Worm (Caenorhabditis elegans) whole organism, L1 larva: ENCODE measurements around the gene EGAP1.5.

Experiments used
- C04F5.9 ChIP-seq: sonication (generic microtip); optimal IDR thresholded peaks from 2 replicates; lab custom pipeline; 2016; ENCODE audit warnings: missing genetic modification characterization, missing compliant biosample characterization
- C16A3.4 ChIP-seq: fragments of 150-350 bp; optimal IDR thresholded peaks from 2 replicates; lab custom pipeline; 2014; ENCODE audit warnings: missing biosample characterization, missing genetic modification characterization
- F16B12.6 ChIP-seq: fragments of 150-350 bp; optimal IDR thresholded peaks from 2 replicates; lab custom pipeline; 2014; ENCODE audit warnings: missing biosample characterization, missing genetic modification characterization
- aha-1 ChIP-seq: fragments of 150-350 bp; optimal IDR thresholded peaks from 2 replicates; lab custom pipeline; 2014; ENCODE audit warnings: missing biosample characterization, missing genetic modification characterization
- aly-2 ChIP-seq: fragments of 150-350 bp; optimal IDR thresholded peaks from 2 replicates; lab custom pipeline; 2014; ENCODE audit warnings: missing biosample characterization, missing genetic modification characterization
- ama-1 ChIP-seq: fragments of 150-350 bp; optimal IDR thresholded peaks from 2 replicates; lab custom pipeline; 2014
- ceh-63 ChIP-seq: fragments of 200-800 bp; sonication (Bioruptor generic); optimal IDR thresholded peaks from 2 replicates; lab custom pipeline; 2018; ENCODE audit warnings: mild to moderate bottlenecking, missing genetic modification characterization, missing compliant biosample characterization
- ceh-88 ChIP-seq: fragments of 200-800 bp; sonication (Bioruptor generic); IDR thresholded peaks from 2 replicates; pipeline ENCODE4 v1.3.6; 2022; ENCODE audit warnings: missing genetic modification characterization, missing compliant biosample characterization
- ceh-90 ChIP-seq: sonication (generic microtip); optimal IDR thresholded peaks from 2 replicates; lab custom pipeline; 2016; ENCODE audit warnings: missing genetic modification characterization, missing compliant biosample characterization
- dpl-1 ChIP-seq, 3 experiments: fragments of 150-350 bp in 2 of 3; sonication (generic microtip) in 1 of 3; optimal IDR thresholded peaks; 2 replicates each; lab custom pipeline; 2014 to 2017; ENCODE audit warnings: missing biosample characterization in 3 of 3, missing genetic modification characterization in 3 of 3, missing genetic modification reagents in 3 of 3
- dsc-1 ChIP-seq: sonication (generic microtip); optimal IDR thresholded peaks from 2 replicates; lab custom pipeline; 2016; ENCODE audit warnings: mild to moderate bottlenecking, missing genetic modification characterization, missing compliant biosample characterization
- efl-1 ChIP-seq, 4 experiments: fragments of 150-350 bp; optimal IDR thresholded peaks in 3 of 4; peaks in 1 of 4; 1 replicate in 1 of 4; 2 replicates in 3 of 4; lab custom pipeline; 2014; ENCODE audit warnings: missing biosample characterization in 2 of 4, missing genetic modification characterization in 2 of 4, missing genetic modification reagents in 2 of 4
- efl-3 ChIP-seq: fragments of 200-800 bp; sonication (Bioruptor generic); optimal IDR thresholded peaks from 2 replicates; lab custom pipeline; 2018; ENCODE audit warnings: mild to moderate bottlenecking, missing genetic modification characterization, missing compliant biosample characterization
- egl-27 ChIP-seq, 2 experiments: fragments of 150-350 bp in 1 of 2; sonication (generic microtip); optimal IDR thresholded peaks; 3 replicates each; lab custom pipeline; 2017 to 2018; ENCODE audit warnings: missing biosample characterization in 2 of 2, missing genetic modification characterization in 2 of 2, missing genetic modification reagents in 2 of 2
- elt-3 ChIP-seq, 6 experiments: fragments of 150-350 bp in 1 of 6; sonication (generic microtip); optimal IDR thresholded peaks; 2 replicates each; lab custom pipeline; 2017 to 2018; ENCODE audit warnings: missing biosample characterization in 6 of 6, missing genetic modification characterization in 6 of 6, inconsistent platforms in 1 of 6
- fkh-4 ChIP-seq: sonication (generic microtip); optimal IDR thresholded peaks from 2 replicates; lab custom pipeline; 2016; ENCODE audit warnings: missing compliant biosample characterization, missing genetic modification characterization, borderline replicate concordance
- fkh-8 ChIP-seq: sonication (generic microtip); optimal IDR thresholded peaks from 2 replicates; lab custom pipeline; 2016; ENCODE audit warnings: mild to moderate bottlenecking, missing genetic modification characterization, missing compliant biosample characterization
- grh-1 ChIP-seq: fragments of 200-800 bp; sonication (Bioruptor generic); IDR thresholded peaks from 2 replicates; pipeline ENCODE4 v1.3.6; 2022; ENCODE audit warnings: missing genetic modification reagents, missing genetic modification characterization, missing compliant biosample characterization
- hlh-17 ChIP-seq: fragments of 200-800 bp; sonication (Bioruptor generic); optimal IDR thresholded peaks from 2 replicates; lab custom pipeline; 2018; ENCODE audit warnings: missing genetic modification characterization, mild to moderate bottlenecking, missing compliant biosample characterization, moderate library complexity, borderline replicate concordance
- jun-1 ChIP-seq: fragments of 150-350 bp; optimal IDR thresholded peaks from 2 replicates; lab custom pipeline; 2014; ENCODE audit warnings: missing biosample characterization, missing genetic modification reagents, missing genetic modification characterization
- lin-13 ChIP-seq: fragments of 150-350 bp; optimal IDR thresholded peaks from 2 replicates; lab custom pipeline; 2014; ENCODE audit warnings: missing biosample characterization, missing genetic modification reagents, missing genetic modification characterization
- lin-15B ChIP-seq: fragments of 150-350 bp; sonication (generic microtip); optimal IDR thresholded peaks from 3 replicates; lab custom pipeline; 2014; ENCODE audit warnings: missing biosample characterization, missing genetic modification characterization
- lin-35 ChIP-seq, 2 experiments: fragments of 150-350 bp; optimal IDR thresholded peaks; 2 replicates each; lab custom pipeline; 2014; ENCODE audit warnings: missing biosample characterization in 2 of 2, missing genetic modification characterization in 2 of 2, missing genetic modification reagents in 2 of 2
- lin-39 ChIP-seq: fragments of 150-350 bp; optimal IDR thresholded peaks from 2 replicates; lab custom pipeline; 2014; ENCODE audit warnings: missing biosample characterization, missing genetic modification reagents, missing genetic modification characterization
- lir-3 ChIP-seq: sonication (generic microtip); optimal IDR thresholded peaks from 2 replicates; lab custom pipeline; 2016; ENCODE audit warnings: mild to moderate bottlenecking, missing genetic modification characterization, moderate library complexity, missing compliant biosample characterization; ENCODE audit not compliant: poor library complexity
- lsy-2 ChIP-seq, 2 experiments: fragments of 150-350 bp; optimal IDR thresholded peaks; 2 replicates each; lab custom pipeline; 2014; ENCODE audit warnings: missing biosample characterization in 2 of 2, missing genetic modification characterization in 2 of 2
- mdl-1 ChIP-seq, 2 experiments: fragments of 150-350 bp; optimal IDR thresholded peaks; 2 replicates each; lab custom pipeline; 2014 to 2017; ENCODE audit warnings: missing biosample characterization in 2 of 2, missing genetic modification characterization in 2 of 2, inconsistent platforms in 1 of 2
- mef-2 ChIP-seq: fragments of 150-350 bp; optimal IDR thresholded peaks from 2 replicates; lab custom pipeline; 2014; ENCODE audit warnings: missing biosample characterization, missing genetic modification characterization
- mep-1 ChIP-seq: fragments of 150-350 bp; optimal IDR thresholded peaks from 2 replicates; lab custom pipeline; 2014; ENCODE audit warnings: missing biosample characterization, missing genetic modification characterization
- nhr-11 ChIP-seq: fragments of 150-350 bp; optimal IDR thresholded peaks from 2 replicates; lab custom pipeline; 2014; ENCODE audit warnings: missing biosample characterization, missing genetic modification characterization
- nhr-12 ChIP-seq: sonication (generic microtip); optimal IDR thresholded peaks from 2 replicates; lab custom pipeline; 2017; ENCODE audit warnings: missing biosample characterization, missing genetic modification characterization
- nhr-19 ChIP-seq: fragments of 200-800 bp; sonication (Bioruptor generic); conservative IDR thresholded peaks from 2 replicates; pipeline ENCODE4 v1.3.6; 2022; ENCODE audit warnings: missing genetic modification characterization, missing compliant biosample characterization
- nhr-20 ChIP-seq: sonication (generic microtip); optimal IDR thresholded peaks from 2 replicates; lab custom pipeline; 2016; ENCODE audit warnings: mild to moderate bottlenecking, missing genetic modification characterization, missing compliant biosample characterization
- nhr-237 ChIP-seq: fragments of 150-350 bp; optimal IDR thresholded peaks from 2 replicates; lab custom pipeline; 2014; ENCODE audit warnings: missing biosample characterization, missing genetic modification characterization
- nhr-28 ChIP-seq: fragments of 150-350 bp; optimal IDR thresholded peaks from 2 replicates; lab custom pipeline; 2014; ENCODE audit warnings: missing biosample characterization, missing genetic modification characterization
- nhr-47 ChIP-seq: sonication (generic microtip); optimal IDR thresholded peaks from 2 replicates; lab custom pipeline; 2016; ENCODE audit warnings: mild to moderate bottlenecking, missing genetic modification characterization, moderate library complexity, missing compliant biosample characterization
- nhr-77 ChIP-seq: fragments of 150-350 bp; optimal IDR thresholded peaks from 2 replicates; lab custom pipeline; 2014; ENCODE audit warnings: missing biosample characterization, missing genetic modification characterization
- pqm-1 ChIP-seq: sonication (generic microtip); optimal IDR thresholded peaks from 3 replicates; lab custom pipeline; 2017; ENCODE audit warnings: missing biosample characterization, missing genetic modification characterization
- sptf-1 ChIP-seq: fragments of 150-350 bp; optimal IDR thresholded peaks from 2 replicates; lab custom pipeline; 2014; ENCODE audit warnings: missing biosample characterization, missing genetic modification characterization
- sup-37 ChIP-seq: fragments of 200-800 bp; sonication (Bioruptor generic); optimal IDR thresholded peaks from 2 replicates; lab custom pipeline; 2018; ENCODE audit warnings: mild to moderate bottlenecking, missing genetic modification characterization, missing compliant biosample characterization
- swsn-7 ChIP-seq: sonication (generic microtip); optimal IDR thresholded peaks from 2 replicates; lab custom pipeline; 2016; ENCODE audit warnings: missing genetic modification characterization, missing compliant biosample characterization
- tbx-2 ChIP-seq: sonication (generic microtip); optimal IDR thresholded peaks from 2 replicates; lab custom pipeline; 2016; ENCODE audit warnings: missing genetic modification characterization, missing compliant biosample characterization
- unc-130 ChIP-seq: fragments of 150-350 bp; optimal IDR thresholded peaks from 2 replicates; lab custom pipeline; 2017; ENCODE audit warnings: missing biosample characterization, missing genetic modification characterization, inconsistent platforms
- unc-86 ChIP-seq: sonication (generic microtip); optimal IDR thresholded peaks from 2 replicates; lab custom pipeline; 2016; ENCODE audit warnings: missing genetic modification characterization, missing compliant biosample characterization
- unc-98 ChIP-seq: fragments of 200-800 bp; sonication (Bioruptor generic); IDR thresholded peaks from 2 replicates; pipeline ENCODE4 v1.3.6; 2022; ENCODE audit warnings: missing genetic modification characterization, missing compliant biosample characterization
- xbp-1 ChIP-seq: sonication (generic microtip); optimal IDR thresholded peaks from 2 replicates; lab custom pipeline; 2016; ENCODE audit warnings: missing genetic modification characterization, missing compliant biosample characterization
- zip-4 ChIP-seq: fragments of 200-800 bp; sonication (Bioruptor generic); optimal IDR thresholded peaks from 2 replicates; lab custom pipeline; 2018; ENCODE audit warnings: mild to moderate bottlenecking, missing genetic modification characterization, moderate library complexity, missing compliant biosample characterization
- ztf-11 ChIP-seq, 2 experiments: sonication (generic microtip); optimal IDR thresholded peaks; 2 replicates each; lab custom pipeline; 2016 to 2017; ENCODE audit warnings: missing genetic modification characterization in 2 of 2, missing biosample characterization in 1 of 2, missing compliant biosample characterization in 1 of 2

Gene EGAP1.5

DNA sequence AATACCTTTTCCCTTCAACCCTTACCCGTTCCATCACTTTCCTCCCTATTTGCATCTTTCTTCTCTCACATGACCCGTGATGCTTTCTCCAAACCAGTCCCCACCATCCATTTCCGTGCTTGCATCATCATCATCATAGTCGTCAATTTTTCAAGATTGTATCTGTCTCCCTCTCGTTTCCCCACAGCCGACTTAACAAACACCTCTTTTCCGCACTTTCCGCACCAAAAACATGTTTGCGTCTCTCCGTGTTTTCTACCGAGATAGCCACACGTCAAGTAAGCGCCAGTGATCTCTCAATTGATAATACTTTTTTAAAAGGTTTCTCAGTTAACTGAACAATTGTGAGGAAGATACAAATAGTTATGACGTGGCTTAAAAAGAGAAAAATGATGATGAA lies 6.5 kb downstream of the EGAP1.5 start (continued):
- TF ChIP-seq nhr-28 (tag; lab: Kevin White, UChicago) (no peak), lsy-2 (tag; optimal IDR thresholded peaks at IDR 0.05; lab: Kevin White, UChicago) (peak; percentile 28 to 63), sup-37 (GFP tag; lab: Kevin White, UChicago) (no peak), swsn-7 (tag; lab: Kevin White, UChicago) (peak; percentile 13), unc-86 (tag; lab: Kevin White, UChicago) (no peak), pqm-1 (tag; lab: Kevin White, UChicago) (no peak), unc-130 (tag; lab: Kevin White, UChicago) (peak; percentile 76), jun-1 (tag; lab: Kevin White, UChicago) (peak; percentile 49), xbp-1 (tag; lab: Kevin White, UChicago) (peak; percentile 47), aly-2 (tag; lab: Kevin White, UChicago) (no peak), grh-1 (GFP tag; lab: Robert Waterston, UW) (peak; percentile 80), ceh-63 (GFP tag; lab: Kevin White, UChicago) (no peak), mep-1 (tag; lab: Kevin White, UChicago) (peak; percentile 78), lin-15B (tag; lab: Kevin White, UChicago) (no peak), sptf-1 (no peak), mef-2 (tag; lab: Kevin White, UChicago) (no peak), ceh-88 (GFP tag; lab: Robert Waterston, UW) (no peak), C04F5.9 (tag; lab: Kevin White, UChicago) (no peak), nhr-237 (tag; lab: Kevin White, UChicago) (no peak), fkh-4 (tag; lab: Kevin White, UChicago) (no peak), nhr-77 (no peak), fkh-8 (tag; lab: Kevin White, UChicago) (peak; percentile 3), lin-35 (GFP tag; optimal IDR thresholded peaks at IDR 0.05; lab: Kevin White, UChicago) (peak in 1 of 2 experiments; percentile 61), nhr-47 (tag; lab: Kevin White, UChicago) (peak; percentile 52), lir-3 (tag; lab: Kevin White, UChicago) (no peak), dsc-1 (tag; lab: Kevin White, UChicago) (peak; percentile 42), lin-13 (peak; percentile 45), mdl-1 (tag; optimal IDR thresholded peaks at IDR 0.05; lab: Kevin White, UChicago) (peak in 1 of 2 experiments; percentile 76), efl-3 (GFP tag; lab: Kevin White, UChicago) (no peak), aha-1 (tag; lab: Kevin White, UChicago) (no peak), C16A3.4 (tag; lab: Kevin White, UChicago) (peak; percentile 45), ztf-11 (tag; optimal IDR thresholded peaks at IDR 0.05; lab: Kevin White, UChicago) (no peak), egl-27 (tag; optimal IDR thresholded peaks at IDR 0.05; lab: Kevin White, UChicago) (no peak), ama-1 (lab: Kevin White, UChicago) (peak; percentile 40), lin-39 (no peak), F16B12.6 (no peak), tbx-2 (tag; lab: Kevin White, UChicago) (peak; percentile 56), elt-3 (tag; optimal IDR thresholded peaks at IDR 0.05; lab: Kevin White, UChicago) (peak in 2 of 6 experiments; percentile 26 to 87), nhr-11 (no peak), unc-98 (GFP tag; lab: Robert Waterston, UW) (no peak), nhr-20 (tag; lab: Kevin White, UChicago) (peak; percentile 78), dpl-1 (GFP tag; optimal IDR thresholded peaks at IDR 0.05; lab: Kevin White, UChicago) (peak in 2 of 3 experiments; percentile 19 to 30), ceh-90 (tag; lab: Kevin White, UChicago) (no peak), hlh-17 (GFP tag; lab: Kevin White, UChicago) (no peak), efl-1 (optimal IDR thresholded peaks at IDR 0.05; lab: Kevin White, UChicago) (peak in 1 of 2 experiments; percentile 34), efl-1 (GFP tag; optimal IDR thresholded peaks at IDR 0.05 in 1 of 2; lab: Kevin White, UChicago) (peak; percentile 18 to 62), nhr-12 (tag; lab: Kevin White, UChicago) (no peak), zip-4 (no peak), nhr-19 (peak; percentile 52)
